Fruit fly (Drosophila melanogaster) whole organism: ENCODE results near the gene CG14036.

Experiments
- CG8478 ChIP-seq: fragments of >200 bp; optimal IDR thresholded peaks from 2 replicates; lab custom pipeline; 2018; ENCODE audit warnings: inconsistent platforms
- psq ChIP-seq: fragments of >200 bp; optimal IDR thresholded peaks from 2 replicates; lab custom pipeline; 2017

DNA sequence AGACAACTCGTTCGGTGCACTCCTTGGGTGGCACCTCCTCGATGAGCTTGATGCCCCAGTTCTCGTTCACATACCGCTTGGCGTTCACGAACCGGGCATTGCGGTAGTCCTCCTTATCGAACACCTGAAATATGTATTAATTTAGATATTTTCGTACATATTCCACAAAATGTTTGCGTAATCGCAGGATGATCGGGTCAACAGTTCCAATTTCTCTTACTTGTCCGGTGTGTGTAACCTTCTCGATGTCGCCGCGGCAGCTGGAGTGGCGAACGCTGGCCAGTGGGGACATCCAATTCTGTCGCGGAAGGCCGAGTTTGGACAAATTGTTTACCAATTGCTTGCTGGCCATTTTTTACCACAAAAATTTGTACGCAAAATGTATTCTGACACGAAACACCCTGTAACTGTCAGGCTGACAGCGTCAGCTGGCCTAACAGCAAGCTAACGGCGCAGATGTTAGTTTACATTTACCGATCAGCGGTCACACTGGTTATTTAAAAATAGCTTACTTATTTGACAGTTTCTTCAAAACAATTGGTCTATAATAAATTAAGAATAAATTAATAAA, 45.1 kb upstream of the CG14036 start, which contains the start of gene ND-13A:
- TF ChIP-seq psq (lab: Kevin White, UChicago), result no peak
- TF ChIP-seq CG8478 (lab: Kevin White, UChicago), result no peak
